Worm (Caenorhabditis elegans) whole organism, L2 larva: ENCODE data around the gene cest-28.

Experiments
- ceh-82 ChIP-seq: fragments of 150-350 bp; optimal IDR thresholded peaks from 2 replicates; lab custom pipeline; 2014; ENCODE audit warnings: missing biosample characterization, missing genetic modification characterization
- crh-2 ChIP-seq: sonication (generic microtip); optimal IDR thresholded peaks from 2 replicates; lab custom pipeline; 2017; ENCODE audit warnings: missing biosample characterization, missing genetic modification characterization
- fos-1 ChIP-seq: fragments of 150-350 bp; optimal IDR thresholded peaks from 2 replicates; lab custom pipeline; 2014; ENCODE audit warnings: missing biosample characterization, missing genetic modification characterization
- lsy-2 ChIP-seq, 2 experiments: fragments of 150-350 bp in 1 of 2; sonication (generic microtip) in 1 of 2; optimal IDR thresholded peaks; 2 replicates each; lab custom pipeline; 2014 to 2017; ENCODE audit warnings: missing biosample characterization in 2 of 2, missing genetic modification characterization in 2 of 2
- mdl-1 ChIP-seq, 2 experiments: fragments of 150-350 bp in 1 of 2; sonication (generic microtip) in 1 of 2; optimal IDR thresholded peaks; 2 replicates each; lab custom pipeline; 2017; ENCODE audit warnings: missing biosample characterization in 2 of 2, missing genetic modification characterization in 2 of 2
- skn-1 ChIP-seq: sonication (generic microtip); optimal IDR thresholded peaks from 2 replicates; lab custom pipeline; 2017; ENCODE audit warnings: missing biosample characterization, missing genetic modification characterization
- unc-55 ChIP-seq: fragments of 150-350 bp; sonication (generic microtip); optimal IDR thresholded peaks from 3 replicates; lab custom pipeline; 2014; ENCODE audit warnings: missing biosample characterization, missing genetic modification reagents, missing genetic modification characterization

DNA sequence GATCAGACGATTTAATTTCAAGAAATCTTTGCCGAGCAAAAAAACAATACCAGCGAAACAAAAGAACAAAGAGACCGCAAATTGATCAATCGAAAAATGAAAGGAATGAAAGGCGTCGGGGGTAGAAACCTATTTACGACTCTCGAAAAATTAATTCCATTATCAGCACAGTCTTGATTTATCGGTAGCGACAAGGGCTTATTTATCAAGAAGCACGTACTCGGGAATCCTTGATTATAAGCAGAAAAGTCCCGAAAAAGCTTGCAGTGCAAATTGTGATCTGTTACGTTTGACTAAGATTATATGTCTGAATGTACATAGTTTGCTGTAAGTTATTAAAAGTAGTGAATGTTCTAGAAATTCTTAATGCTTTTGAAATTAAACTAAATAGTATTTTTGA lies 3.1 kb upstream of the cest-28 start:
- TF ChIP-seq ceh-82 (tag; lab: Kevin White, UChicago) (no peak), mdl-1 (tag; optimal IDR thresholded peaks at IDR 0.05; lab: Kevin White, UChicago) (no peak), lsy-2 (tag; optimal IDR thresholded peaks at IDR 0.05; lab: Kevin White, UChicago) (no peak), skn-1 (tag; lab: Kevin White, UChicago) (no peak), fos-1 (peak; percentile 23), crh-2 (no peak), unc-55 (GFP tag; lab: Kevin White, UChicago) (no peak)
